Fruit fly (Drosophila melanogaster): Measurements from ENCODE around the gene Grl40a.

Gene Grl40a

dm6 chr2L:22059852-22060251 lies 22.2 kb downstream of the Grl40a start (continued):
- TF ChIP-seq run (tag; optimal IDR thresholded peaks at IDR 0.05) = no peak
- no peak for TF ChIP-seq BtbVII (GFP tag; optimal IDR thresholded peaks at IDR 0.05)

DNA sequence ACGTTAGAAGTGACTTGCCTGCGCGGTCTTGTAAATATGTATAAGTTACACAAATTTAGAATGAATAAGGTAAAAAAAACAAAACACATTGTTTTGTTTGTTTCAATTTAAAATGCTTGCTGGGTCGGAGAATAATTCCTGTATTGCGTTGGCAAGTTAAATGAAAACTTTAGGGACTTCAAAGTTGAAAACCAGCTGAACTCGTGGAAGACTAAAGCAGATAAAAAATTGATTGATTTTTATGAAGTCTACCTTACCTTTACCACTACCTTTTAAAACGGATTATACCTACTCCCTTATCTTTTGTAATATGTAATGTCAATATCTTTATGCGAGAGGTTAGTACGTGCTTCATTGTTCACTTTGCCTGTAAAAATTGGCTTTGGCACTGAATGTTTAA lies 27.6 kb downstream of the Grl40a start, which contains the start of gene CG42597:
CG42597 (minus strand) TSS at position 101 of the 400 bp plus-strand sequence.
- TF ChIP-seq CG4820 (GFP tag; optimal IDR thresholded peaks at IDR 0.05) (no peak), Stat92E (GFP tag; optimal IDR thresholded peaks at IDR 0.05) (no peak), Hey (tag; optimal IDR thresholded peaks at IDR 0.05) (no peak), CG8388 (GFP tag; optimal IDR thresholded peaks at IDR 0.05) (no peak), esg (GFP tag; conservative IDR thresholded peaks at IDR 0.05) (no peak), inv (GFP tag; IDR thresholded peaks at IDR 0.05; ENCODE audit: partially characterized antibody) (no peak)

DNA sequence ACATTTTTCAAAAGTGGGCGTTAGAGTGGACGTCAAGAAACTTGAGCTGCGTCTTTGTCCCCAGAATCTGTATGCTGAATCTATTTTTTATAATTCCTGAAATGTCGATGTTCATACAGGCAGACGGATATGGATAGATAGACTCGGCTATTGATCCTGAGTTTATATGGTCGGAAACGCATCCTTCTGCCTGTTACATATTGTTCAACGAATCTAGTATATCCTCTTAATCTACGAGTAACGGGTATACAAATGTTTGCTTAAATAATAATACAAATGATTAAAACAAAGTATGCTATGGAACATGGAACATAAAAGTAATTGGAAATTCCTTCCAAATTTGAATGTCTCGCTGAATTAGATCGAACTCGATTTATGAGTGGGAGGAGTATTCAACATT lies 33.2 kb downstream of the Grl40a start, which contains the start of gene tplus3a:
tplus3a (plus strand) TSS at position 301 of the 400 bp plus-strand sequence.
- TF ChIP-seq eve (GFP tag; optimal IDR thresholded peaks at IDR 0.05) (no peak), gro (GFP tag; optimal IDR thresholded peaks at IDR 0.05) (no peak), jumu (GFP tag; optimal IDR thresholded peaks at IDR 0.05) (no peak), GATAe (GFP tag; conservative IDR thresholded peaks at IDR 0.05) (no peak), so (GFP tag; IDR thresholded peaks at IDR 0.05) (no peak)

- TF ChIP-seq onecut (GFP tag; IDR thresholded peaks at IDR 0.05) (no peak), CG10147 (GFP tag; optimal IDR thresholded peaks at IDR 0.05) (no peak), gsb (GFP tag; IDR thresholded peaks at IDR 0.05) (no peak), CG2202 (tag; optimal IDR thresholded peaks at IDR 0.05) (no peak), CG15479 (GFP tag; optimal IDR thresholded peaks at IDR 0.05) (no peak), crp (GFP tag; optimal IDR thresholded peaks at IDR 0.05) (no peak), her (GFP tag; optimal IDR thresholded peaks at IDR 0.05) (no peak), dmrt99B (tag; optimal IDR thresholded peaks at IDR 0.05) (no peak), Lhr (GFP tag; optimal IDR thresholded peaks at IDR 0.05) (no peak), CG10654 (GFP tag; optimal IDR thresholded peaks at IDR 0.05) (no peak)
Measured at dm6 chr2L:22079332-22079731, 41.7 kb downstream of the Grl40a start, which contains the start of gene ttm3. Gene ttm3, plus strand, starts transcription at chr2L:22079632.
